Fruit fly (Drosophila melanogaster) whole organism, embryonic: Measurements from ENCODE around the gene SMC3.

Experiments used
- Adf1 ChIP-seq: fragments of 200-800 bp; sonication (Bioruptor generic); IDR thresholded peaks from 2 replicates; pipeline ENCODE4 v1.3.6; 2022; ENCODE audit warnings: missing biosample characterization, missing genetic modification characterization
- Atf3 ChIP-seq: fragments of 200-800 bp; sonication (Bioruptor generic); optimal IDR thresholded peaks from 3 replicates; lab custom pipeline; 2016; ENCODE audit warnings: missing biosample characterization, missing genetic modification characterization
- Atf6 ChIP-seq: fragments of 200-800 bp; sonication (Bioruptor generic); IDR thresholded peaks from 2 replicates; pipeline ENCODE4 v1.3.6; 2022; ENCODE audit warnings: missing biosample characterization, missing genetic modification characterization
- CG12071 ChIP-seq: fragments of 200-800 bp; sonication (Bioruptor generic); optimal IDR thresholded peaks from 3 replicates; lab custom pipeline; 2018; ENCODE audit warnings: missing biosample characterization, mild to moderate bottlenecking, missing genetic modification characterization
- CG13287 ChIP-seq: fragments of 200-800 bp; sonication (Bioruptor generic); IDR thresholded peaks from 2 replicates; pipeline ENCODE4 v1.3.6; 2022; ENCODE audit warnings: missing biosample characterization, missing genetic modification characterization; ENCODE audit not compliant: partially characterized antibody
- CG14441 ChIP-seq: fragments of 200-800 bp; sonication (Bioruptor generic); IDR thresholded peaks from 2 replicates; pipeline ENCODE4 v1.3.6; 2022; ENCODE audit warnings: missing biosample characterization, missing genetic modification characterization
- CG17359 ChIP-seq: fragments of 200-800 bp; sonication (Bioruptor generic); optimal IDR thresholded peaks from 3 replicates; lab custom pipeline; 2018; ENCODE audit warnings: missing biosample characterization, mild to moderate bottlenecking, missing genetic modification characterization, moderate library complexity
- CG2116 ChIP-seq: fragments of 200-800 bp; sonication (Bioruptor generic); optimal IDR thresholded peaks from 3 replicates; lab custom pipeline; 2018; ENCODE audit warnings: missing biosample characterization, mild to moderate bottlenecking, missing genetic modification characterization
- CG2875 ChIP-seq: fragments of 200-800 bp; sonication (Bioruptor generic); optimal IDR thresholded peaks from 2 replicates; lab custom pipeline; 2017; ENCODE audit warnings: missing biosample characterization, mild to moderate bottlenecking, missing genetic modification characterization, missing genetic modification reagents
- CG30431 ChIP-seq: fragments of 200-800 bp; sonication (Bioruptor generic); optimal IDR thresholded peaks from 2 replicates; lab custom pipeline; 2017; ENCODE audit warnings: missing biosample characterization, missing genetic modification characterization
- CG31224 ChIP-seq: fragments of 200-800 bp; sonication (Bioruptor generic); IDR thresholded peaks from 2 replicates; pipeline ENCODE4 v1.3.6; 2022; ENCODE audit warnings: missing biosample characterization, missing genetic modification characterization
- CG34376 ChIP-seq: fragments of 200-800 bp; sonication (Bioruptor generic); optimal IDR thresholded peaks from 2 replicates; lab custom pipeline; 2018; ENCODE audit warnings: missing biosample characterization, mild to moderate bottlenecking, missing genetic modification characterization
- CG3847 ChIP-seq: fragments of 200-800 bp; sonication (Bioruptor generic); IDR thresholded peaks from 2 replicates; pipeline ENCODE4 v1.3.6; 2022; ENCODE audit warnings: missing biosample characterization, missing genetic modification characterization
- CG42726 ChIP-seq: fragments of 200-800 bp; sonication (Bioruptor generic); IDR thresholded peaks from 2 replicates; pipeline ENCODE4 v1.3.6; 2022; ENCODE audit warnings: missing biosample characterization, missing genetic modification characterization; ENCODE audit not compliant: partially characterized antibody
- CG5245 ChIP-seq: fragments of 200-800 bp; sonication (Bioruptor generic); optimal IDR thresholded peaks from 3 replicates; lab custom pipeline; 2016; ENCODE audit warnings: missing biosample characterization, missing genetic modification characterization
- CG7357 ChIP-seq: fragments of 200-800 bp; sonication (Bioruptor generic); IDR thresholded peaks from 3 replicates; pipeline ENCODE4 v1.3.6; 2022; ENCODE audit warnings: missing biosample characterization, missing genetic modification characterization
- CG9609 ChIP-seq: fragments of 200-800 bp; sonication (Bioruptor generic); optimal IDR thresholded peaks from 3 replicates; lab custom pipeline; 2016; ENCODE audit warnings: missing biosample characterization, missing genetic modification characterization
- CTCF ChIP-seq: fragments of 200-800 bp; sonication (Bioruptor generic); optimal IDR thresholded peaks from 2 replicates; lab custom pipeline; 2017; ENCODE audit warnings: missing biosample characterization, mild to moderate bottlenecking, missing genetic modification characterization, moderate library complexity
- CoRest ChIP-seq: fragments of 200-800 bp; sonication (Bioruptor generic); optimal IDR thresholded peaks from 3 replicates; lab custom pipeline; 2018; ENCODE audit warnings: missing biosample characterization, mild to moderate bottlenecking, missing genetic modification characterization, moderate library complexity
- Ets97D ChIP-seq: fragments of 200-800 bp; sonication (Bioruptor generic); optimal IDR thresholded peaks from 3 replicates; lab custom pipeline; 2016; ENCODE audit warnings: missing biosample characterization, missing genetic modification characterization
- HLH4C ChIP-seq: fragments of 200-800 bp; sonication (Bioruptor generic); IDR thresholded peaks from 3 replicates; pipeline ENCODE4 v1.3.6; 2022; ENCODE audit warnings: missing biosample characterization, missing genetic modification characterization; ENCODE audit not compliant: partially characterized antibody
- Hey ChIP-seq: fragments of 200-800 bp; sonication (Bioruptor generic); optimal IDR thresholded peaks from 3 replicates; lab custom pipeline; 2018; ENCODE audit warnings: missing biosample characterization, mild to moderate bottlenecking, missing genetic modification characterization
- Hr51 ChIP-seq, 2 experiments: fragments of 200-800 bp; sonication (Bioruptor generic); optimal IDR thresholded peaks; 2 replicates in 1 of 2; 3 replicates in 1 of 2; lab custom pipeline; 2016 to 2018; ENCODE audit warnings: missing biosample characterization in 2 of 2, missing genetic modification characterization in 2 of 2, mild to moderate bottlenecking in 1 of 2, moderate library complexity in 1 of 2
- Jarid2 ChIP-seq: fragments of 200-800 bp; sonication (Bioruptor generic); optimal IDR thresholded peaks from 3 replicates; lab custom pipeline; 2017; ENCODE audit warnings: mild to moderate bottlenecking, missing biosample characterization, missing genetic modification reagents, missing genetic modification characterization
- MESR4 ChIP-seq: fragments of 200-800 bp; sonication (Bioruptor generic); optimal IDR thresholded peaks from 2 replicates; lab custom pipeline; 2018; ENCODE audit warnings: missing biosample characterization, mild to moderate bottlenecking, missing genetic modification characterization, moderate library complexity
- Pdp1 ChIP-seq, 2 experiments: fragments of 200-800 bp; sonication (Bioruptor generic); optimal IDR thresholded peaks; 3 replicates each; lab custom pipeline; 2016; ENCODE audit warnings: missing biosample characterization in 2 of 2, missing genetic modification characterization in 2 of 2, mild to moderate bottlenecking in 1 of 2, moderate library complexity in 1 of 2
- Sry-δ ChIP-seq: fragments of 200-800 bp; sonication (Bioruptor generic); optimal IDR thresholded peaks from 2 replicates; lab custom pipeline; 2016; ENCODE audit warnings: missing biosample characterization, missing genetic modification characterization
- ac ChIP-seq: fragments of 200-800 bp; sonication (Bioruptor generic); optimal IDR thresholded peaks from 3 replicates; lab custom pipeline; 2017; ENCODE audit warnings: missing biosample characterization, mild to moderate bottlenecking, missing genetic modification characterization
- ato ChIP-seq: fragments of 200-800 bp; sonication (Bioruptor generic); IDR thresholded peaks from 2 replicates; pipeline ENCODE4 v1.3.6; 2022; ENCODE audit warnings: missing biosample characterization, missing genetic modification characterization; ENCODE audit not compliant: partially characterized antibody
- bbx ChIP-seq: fragments of 200-800 bp; sonication (Bioruptor generic); IDR thresholded peaks from 2 replicates; pipeline ENCODE4 v1.3.6; 2022; ENCODE audit warnings: missing biosample characterization, missing genetic modification characterization; ENCODE audit not compliant: partially characterized antibody
- crp ChIP-seq, 2 experiments: fragments of 200-800 bp; sonication (Bioruptor generic); optimal IDR thresholded peaks; 2 replicates in 1 of 2; 3 replicates in 1 of 2; lab custom pipeline; 2017; ENCODE audit warnings: missing biosample characterization in 2 of 2, missing genetic modification characterization in 2 of 2, mild to moderate bottlenecking in 1 of 2, moderate library complexity in 1 of 2
- da ChIP-seq: fragments of 200-800 bp; sonication (Bioruptor generic); optimal IDR thresholded peaks from 2 replicates; lab custom pipeline; 2016; ENCODE audit warnings: missing biosample characterization, missing genetic modification characterization
- fd96Cb ChIP-seq: fragments of 200-800 bp; sonication (Bioruptor generic); optimal IDR thresholded peaks from 2 replicates; lab custom pipeline; 2018; ENCODE audit warnings: missing biosample characterization, mild to moderate bottlenecking, missing genetic modification characterization, moderate library complexity
- grn ChIP-seq: fragments of 200-800 bp; sonication (Bioruptor generic); optimal IDR thresholded peaks from 3 replicates; lab custom pipeline; 2017; ENCODE audit warnings: missing biosample characterization, missing genetic modification characterization
- mam ChIP-seq: fragments of 200-800 bp; sonication (Bioruptor generic); optimal IDR thresholded peaks from 3 replicates; lab custom pipeline; 2016; ENCODE audit warnings: missing biosample characterization, missing genetic modification characterization
- nerfin-1 ChIP-seq: fragments of 200-800 bp; sonication (Bioruptor generic); optimal IDR thresholded peaks from 3 replicates; lab custom pipeline; 2019; ENCODE audit warnings: missing biosample characterization, mild to moderate bottlenecking, missing genetic modification characterization, moderate library complexity
- p53 ChIP-seq: fragments of 200-800 bp; sonication (Bioruptor generic); optimal IDR thresholded peaks from 2 replicates; lab custom pipeline; 2016; ENCODE audit warnings: missing biosample characterization, missing genetic modification characterization
- peb ChIP-seq: fragments of 200-800 bp; sonication (Bioruptor generic); IDR thresholded peaks from 2 replicates; pipeline ENCODE4 v1.3.6; 2022; ENCODE audit warnings: missing biosample characterization, missing genetic modification characterization
- psq ChIP-seq: fragments of 200-800 bp; sonication (Bioruptor generic); optimal IDR thresholded peaks from 2 replicates; lab custom pipeline; 2017; ENCODE audit warnings: missing biosample characterization, missing genetic modification characterization
- row ChIP-seq: fragments of 200-800 bp; sonication (Bioruptor generic); IDR thresholded peaks from 3 replicates; pipeline ENCODE4 v1.3.6; 2022; ENCODE audit warnings: missing biosample characterization, missing genetic modification characterization
- scrt ChIP-seq: fragments of 200-800 bp; sonication (Bioruptor generic); optimal IDR thresholded peaks from 2 replicates; lab custom pipeline; 2018; ENCODE audit warnings: missing biosample characterization, mild to moderate bottlenecking, missing genetic modification characterization, moderate library complexity
- sug ChIP-seq: fragments of 200-800 bp; optimal IDR thresholded peaks from 2 replicates; lab custom pipeline; 2019; ENCODE audit warnings: missing biosample characterization, mild to moderate bottlenecking, missing genetic modification characterization, moderate library complexity
- tin ChIP-seq: fragments of 200-800 bp; sonication (Bioruptor generic); optimal IDR thresholded peaks from 3 replicates; lab custom pipeline; 2016; ENCODE audit warnings: missing biosample characterization, missing genetic modification characterization

The SMC3 gene

DNA sequence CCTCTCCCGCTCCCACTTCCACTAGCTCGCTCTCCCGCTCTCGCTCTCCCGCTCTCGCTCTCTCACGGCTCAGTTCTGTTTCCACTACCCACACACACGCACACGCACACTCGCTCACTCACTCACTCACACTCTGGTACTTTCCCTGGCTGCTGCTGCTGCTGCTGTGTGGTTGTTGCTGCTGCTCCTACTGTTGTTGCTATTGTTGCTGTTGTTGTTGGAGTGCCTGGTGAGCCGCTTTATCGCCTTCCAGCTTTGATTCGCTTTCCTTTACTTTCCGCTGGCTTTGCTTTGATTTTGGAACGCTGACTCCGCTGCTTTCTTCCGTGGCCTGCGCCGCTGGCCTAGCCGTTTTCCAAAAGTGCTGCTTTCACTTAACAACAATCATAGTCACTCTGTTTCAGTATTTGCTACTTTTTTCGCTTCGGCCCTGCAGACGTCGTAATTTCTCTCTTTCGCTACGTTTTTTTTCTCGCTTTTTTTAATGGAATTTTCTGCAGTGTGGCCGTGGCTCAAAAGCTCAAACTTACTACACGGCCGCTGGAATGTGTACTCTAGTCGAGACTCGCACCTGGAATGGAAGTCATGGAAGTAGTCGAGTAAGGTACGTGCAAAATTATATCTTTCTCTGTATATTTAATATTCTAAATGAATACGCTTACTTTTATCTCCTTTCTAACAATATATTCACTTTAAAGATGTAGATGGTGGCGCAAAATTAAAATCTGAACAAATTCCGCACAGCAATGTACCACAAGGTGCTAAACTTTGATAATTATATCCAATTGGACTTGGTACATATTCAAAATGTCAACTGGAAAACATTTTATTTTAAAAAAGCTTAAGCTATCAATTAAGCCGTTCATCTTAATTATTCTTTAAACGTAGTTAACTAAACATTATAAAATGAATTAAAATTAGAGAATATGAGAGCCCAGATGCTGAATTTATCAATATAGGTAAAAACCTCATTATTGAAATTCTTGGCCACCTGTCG lies 33.4 kb downstream of the SMC3 start, which contains the start of gene Pp2B-14D (continued):
- TF ChIP-seq CG42726 (GFP tag; lab: Robert Waterston, UW), result 0 out of 2 replicates have a peak, but pooled peaks have one; percentile 13
- no peak for TF ChIP-seq psq
- TF ChIP-seq MESR4 (GFP tag; lab: Kevin White, UChicago), result peak; percentile 75
- TF ChIP-seq sug (tag; lab: Kevin White, UChicago), result peak; percentile 19
- TF ChIP-seq Sry-δ, result peak; percentile 1
- TF ChIP-seq Ets97D (GFP tag; lab: Kevin White, UChicago), result peak; percentile 17
- peak; percentile 51; the same call in 2 of the 3 replicates for TF ChIP-seq row
- TF ChIP-seq CG12071 (GFP tag; lab: Kevin White, UChicago), result no peak
- no peak for TF ChIP-seq da (GFP tag; lab: Kevin White, UChicago)
- no peak for TF ChIP-seq CG14441 (GFP tag; lab: Robert Waterston, UW)
- no peak for TF ChIP-seq CG30431 (GFP tag; lab: Kevin White, UChicago)
- TF ChIP-seq CG34376, result peak; percentile 45
- no peak for TF ChIP-seq CG31224
- TF ChIP-seq bbx (GFP tag; lab: Robert Waterston, UW), result no peak
- TF ChIP-seq Atf6 (GFP tag; lab: Robert Waterston, UW), result no peak
- TF ChIP-seq CG5245, result no peak
- TF ChIP-seq Hey (tag; lab: Kevin White, UChicago), result no peak
- TF ChIP-seq fd96Cb (tag; lab: Kevin White, UChicago), result no peak
- peak; percentile 46 for TF ChIP-seq Adf1 (GFP tag; lab: Robert Waterston, UW)
- no peak for TF ChIP-seq p53 (GFP tag; lab: Kevin White, UChicago)
- no peak for TF ChIP-seq Jarid2 (GFP tag; lab: Kevin White, UChicago)
- peak; percentile 57 for TF ChIP-seq CTCF (GFP tag; lab: Kevin White, UChicago)
- TF ChIP-seq CG3847 (GFP tag; lab: Robert Waterston, UW), result no peak
- peak; percentile 26; the same call in 1 of the 2 replicates for TF ChIP-seq CG13287 (GFP tag; lab: Robert Waterston, UW)
- no peak for TF ChIP-seq crp (GFP tag; optimal IDR thresholded peaks at IDR 0.05; lab: Kevin White, UChicago)
- peak; percentile 45 for TF ChIP-seq nerfin-1
- TF ChIP-seq mam, result no peak
- TF ChIP-seq CG7357 (GFP tag; lab: Robert Waterston, UW), result no peak
- TF ChIP-seq tin (GFP tag; lab: Kevin White, UChicago), result no peak
- TF ChIP-seq CoRest, result peak; percentile 32
- TF ChIP-seq ato (GFP tag; lab: Robert Waterston, UW), result no peak
- TF ChIP-seq CG2875, result no peak
- no peak for TF ChIP-seq peb (GFP tag; lab: Robert Waterston, UW)
- no peak for TF ChIP-seq ac
- no peak for TF ChIP-seq CG9609 (GFP tag; lab: Kevin White, UChicago)
- no peak for TF ChIP-seq CG17359 (tag; lab: Kevin White, UChicago)
- TF ChIP-seq Hr51 (GFP tag; optimal IDR thresholded peaks at IDR 0.05; lab: Kevin White, UChicago), result no peak
- no peak for TF ChIP-seq grn (GFP tag; lab: Kevin White, UChicago)
- no peak for TF ChIP-seq Atf3 (GFP tag; lab: Kevin White, UChicago)
- peak; percentile 5 for TF ChIP-seq CG2116 (GFP tag; lab: Kevin White, UChicago)
- TF ChIP-seq Pdp1 (GFP tag; optimal IDR thresholded peaks at IDR 0.05; lab: Kevin White, UChicago), result peak in 1 of 2 experiments; percentile 17
- TF ChIP-seq scrt (GFP tag; lab: Kevin White, UChicago), result no peak
- no peak for TF ChIP-seq HLH4C (GFP tag; lab: Robert Waterston, UW)
- TF ChIP-seq, all 482 proteins: peak for 81
